Fruit fly (Drosophila melanogaster) whole organism, embryonic: ENCODE results near the gene CG33934.

Experiments used
- Bdp1 ChIP-seq: fragments of 200-800 bp; sonication (Bioruptor generic); optimal IDR thresholded peaks from 3 replicates; lab custom pipeline; 2016; ENCODE audit warnings: missing biosample characterization, missing genetic modification characterization
- Blimp-1 ChIP-seq: fragments of 200-800 bp; sonication (Bioruptor generic); optimal IDR thresholded peaks from 3 replicates; lab custom pipeline; 2018; ENCODE audit warnings: missing biosample characterization, missing genetic modification characterization, mild to moderate bottlenecking, moderate library complexity, missing genetic modification reagents
- CG11723 ChIP-seq: fragments of 200-800 bp; sonication (Bioruptor generic); optimal IDR thresholded peaks from 2 replicates; lab custom pipeline; 2017; ENCODE audit warnings: missing biosample characterization, mild to moderate bottlenecking, missing genetic modification characterization
- CG13775 ChIP-seq: fragments of 200-800 bp; sonication (Bioruptor generic); optimal IDR thresholded peaks from 3 replicates; lab custom pipeline; 2017; ENCODE audit warnings: missing biosample characterization, mild to moderate bottlenecking, missing genetic modification characterization
- CG13894 ChIP-seq: fragments of 200-800 bp; sonication (Bioruptor generic); optimal IDR thresholded peaks from 3 replicates; lab custom pipeline; 2018; ENCODE audit warnings: missing biosample characterization, mild to moderate bottlenecking, missing genetic modification characterization, moderate library complexity
- CG14050 ChIP-seq: fragments of 200-800 bp; sonication (Bioruptor generic); IDR thresholded peaks from 3 replicates; pipeline ENCODE4 v1.3.6; 2022; ENCODE audit warnings: missing biosample characterization, missing genetic modification characterization
- CG1602 ChIP-seq: fragments of 200-800 bp; sonication (Bioruptor generic); optimal IDR thresholded peaks from 3 replicates; lab custom pipeline; 2016; ENCODE audit warnings: missing biosample characterization, missing genetic modification characterization
- CG17328 ChIP-seq: fragments of 200-800 bp; sonication (Bioruptor generic); IDR thresholded peaks from 2 replicates; pipeline ENCODE4 v1.3.6; 2022; ENCODE audit warnings: missing biosample characterization, missing genetic modification characterization
- CG18599 ChIP-seq: fragments of 200-800 bp; sonication (Bioruptor generic); optimal IDR thresholded peaks from 3 replicates; lab custom pipeline; 2017; ENCODE audit warnings: missing biosample characterization, missing genetic modification characterization, mild to moderate bottlenecking, moderate library complexity, missing genetic modification reagents
- CG4730 ChIP-seq: fragments of 200-800 bp; sonication (Bioruptor generic); IDR thresholded peaks from 2 replicates; pipeline ENCODE4 v1.3.6; 2022; ENCODE audit warnings: missing biosample characterization, missing genetic modification characterization
- CG6254 ChIP-seq: fragments of 200-800 bp; sonication (Bioruptor generic); optimal IDR thresholded peaks from 3 replicates; lab custom pipeline; 2017; ENCODE audit warnings: mild to moderate bottlenecking, missing biosample characterization, missing genetic modification reagents, missing genetic modification characterization
- CG8281 ChIP-seq: fragments of 200-800 bp; sonication (Bioruptor generic); optimal IDR thresholded peaks from 2 replicates; lab custom pipeline; 2018; ENCODE audit warnings: missing biosample characterization, mild to moderate bottlenecking, missing genetic modification characterization, moderate library complexity
- CG9609 ChIP-seq: fragments of 200-800 bp; sonication (Bioruptor generic); optimal IDR thresholded peaks from 3 replicates; lab custom pipeline; 2016; ENCODE audit warnings: missing biosample characterization, missing genetic modification characterization
- CoRest ChIP-seq: fragments of 200-800 bp; sonication (Bioruptor generic); optimal IDR thresholded peaks from 3 replicates; lab custom pipeline; 2018; ENCODE audit warnings: missing biosample characterization, mild to moderate bottlenecking, missing genetic modification characterization, moderate library complexity
- D19A ChIP-seq: fragments of 200-800 bp; optimal IDR thresholded peaks from 3 replicates; lab custom pipeline; 2019; ENCODE audit warnings: missing biosample characterization, mild to moderate bottlenecking, missing genetic modification characterization, moderate library complexity
- Dad ChIP-seq: fragments of 200-800 bp; sonication (Bioruptor generic); optimal IDR thresholded peaks from 3 replicates; lab custom pipeline; 2016; ENCODE audit warnings: missing biosample characterization, missing genetic modification characterization
- E2f1 ChIP-seq: fragments of 200-800 bp; sonication (Bioruptor generic); IDR thresholded peaks from 2 replicates; pipeline ENCODE4 v1.3.6; 2022; ENCODE audit warnings: missing biosample characterization, missing genetic modification characterization
- Hand ChIP-seq: fragments of 200-800 bp; sonication (Bioruptor generic); optimal IDR thresholded peaks from 2 replicates; lab custom pipeline; 2017; ENCODE audit warnings: mild to moderate bottlenecking, missing biosample characterization, missing genetic modification reagents, missing genetic modification characterization
- Hr78 ChIP-seq, 2 experiments: fragments of 200-800 bp in 1 of 2; fragments of >200 bp in 1 of 2; sonication (Bioruptor generic) in 1 of 2; optimal IDR thresholded peaks; 2 replicates each; lab custom pipeline; 2017 to 2019; ENCODE audit warnings: missing biosample characterization in 2 of 2, missing genetic modification characterization in 2 of 2, mild to moderate bottlenecking in 1 of 2, moderate library complexity in 1 of 2
- Hsf ChIP-seq: fragments of 200-800 bp; sonication (Bioruptor generic); optimal IDR thresholded peaks from 3 replicates; lab custom pipeline; 2016; ENCODE audit warnings: missing biosample characterization, missing genetic modification characterization
- NC2β ChIP-seq: fragments of 200-800 bp; sonication (Bioruptor generic); optimal IDR thresholded peaks from 2 replicates; lab custom pipeline; 2016; ENCODE audit warnings: missing biosample characterization, missing genetic modification characterization
- Optix ChIP-seq: fragments of 200-800 bp; sonication (Bioruptor generic); IDR thresholded peaks from 3 replicates; pipeline ENCODE4 v1.3.6; 2022; ENCODE audit warnings: missing biosample characterization, missing genetic modification characterization
- Rx ChIP-seq: fragments of 200-800 bp; sonication (Bioruptor generic); IDR thresholded peaks from 2 replicates; pipeline ENCODE4 v1.3.6; 2022; ENCODE audit warnings: missing biosample characterization, missing genetic modification characterization
- Stat92E ChIP-seq, 3 experiments: fragments of >200 bp in 2 of 3; fragments of 200-800 bp in 1 of 3; sonication (Bioruptor generic) in 1 of 3; optimal IDR thresholded peaks; 2 replicates each; lab custom pipeline; 2017 to 2019; ENCODE audit warnings: missing biosample characterization in 3 of 3, missing genetic modification characterization in 3 of 3, mild to moderate bottlenecking in 1 of 3, moderate library complexity in 1 of 3
- Taf1 ChIP-seq: fragments of 200-800 bp; sonication (Bioruptor generic); IDR thresholded peaks from 2 replicates; pipeline ENCODE4 v1.3.6; 2022; ENCODE audit warnings: missing biosample characterization, missing genetic modification characterization
- Xrp1 ChIP-seq: fragments of 200-800 bp; sonication (Bioruptor generic); IDR thresholded peaks from 2 replicates; pipeline ENCODE4 v1.3.6; 2022; ENCODE audit warnings: missing biosample characterization, missing genetic modification characterization
- aop ChIP-seq: fragments of 200-800 bp; sonication (Bioruptor generic); IDR thresholded peaks from 2 replicates; pipeline ENCODE4 v1.3.6; 2022; ENCODE audit warnings: missing biosample characterization, missing genetic modification characterization
- bab2 ChIP-seq: fragments of 200-800 bp; sonication (Bioruptor generic); optimal IDR thresholded peaks from 2 replicates; lab custom pipeline; 2016; ENCODE audit warnings: missing biosample characterization, missing genetic modification characterization
- bigmax ChIP-seq: fragments of 200-800 bp; sonication (Bioruptor generic); optimal IDR thresholded peaks from 2 replicates; lab custom pipeline; 2018; ENCODE audit warnings: missing biosample characterization, mild to moderate bottlenecking, missing genetic modification characterization
- cato ChIP-seq: fragments of 200-800 bp; sonication (Bioruptor generic); optimal IDR thresholded peaks from 2 replicates; lab custom pipeline; 2016; ENCODE audit warnings: missing biosample characterization, missing genetic modification characterization, borderline replicate concordance
- croc ChIP-seq: fragments of 200-800 bp; sonication (Bioruptor generic); conservative IDR thresholded peaks from 3 replicates; pipeline ENCODE4 v1.3.6; 2022; ENCODE audit warnings: missing biosample characterization, missing genetic modification characterization
- danr ChIP-seq: fragments of 200-800 bp; sonication (Bioruptor generic); IDR thresholded peaks from 2 replicates; pipeline ENCODE4 v1.3.6; 2022; ENCODE audit warnings: missing biosample characterization, missing genetic modification characterization
- dati ChIP-seq: fragments of 200-800 bp; sonication (Bioruptor generic); IDR thresholded peaks from 2 replicates; pipeline ENCODE4 v1.3.6; 2022; ENCODE audit warnings: missing biosample characterization, missing genetic modification characterization
- emc ChIP-seq: fragments of 200-800 bp; sonication (Bioruptor generic); optimal IDR thresholded peaks from 2 replicates; lab custom pipeline; 2016; ENCODE audit warnings: missing biosample characterization, missing genetic modification characterization
- eve ChIP-seq, 2 experiments: fragments of >200 bp; optimal IDR thresholded peaks; 2 replicates each; lab custom pipeline; 2017; ENCODE audit warnings: missing biosample characterization in 2 of 2, missing genetic modification characterization in 2 of 2
- ftz-f1 ChIP-seq: fragments of 200-800 bp; sonication (Bioruptor generic); optimal IDR thresholded peaks from 2 replicates; lab custom pipeline; 2016; ENCODE audit warnings: missing biosample characterization, missing genetic modification characterization
- h ChIP-seq: fragments of >200 bp; optimal IDR thresholded peaks from 2 replicates; lab custom pipeline; 2017
- hth ChIP-seq: fragments of >200 bp; optimal IDR thresholded peaks from 2 replicates; lab custom pipeline; 2017; ENCODE audit warnings: inconsistent platforms
- jing ChIP-seq: fragments of 200-800 bp; sonication (Bioruptor generic); optimal IDR thresholded peaks from 2 replicates; lab custom pipeline; 2018; ENCODE audit warnings: missing biosample characterization, mild to moderate bottlenecking, missing genetic modification characterization
- kah ChIP-seq: fragments of 200-800 bp; sonication (Bioruptor generic); optimal IDR thresholded peaks from 2 replicates; lab custom pipeline; 2018; ENCODE audit warnings: missing biosample characterization, mild to moderate bottlenecking, missing genetic modification characterization
- luna ChIP-seq: fragments of 200-800 bp; sonication (Bioruptor generic); optimal IDR thresholded peaks from 2 replicates; lab custom pipeline; 2016; ENCODE audit warnings: missing biosample characterization, missing genetic modification characterization
- mld ChIP-seq: fragments of 200-800 bp; sonication (Bioruptor generic); IDR thresholded peaks from 3 replicates; pipeline ENCODE4 v1.3.6; 2022; ENCODE audit warnings: missing biosample characterization, missing genetic modification characterization; ENCODE audit not compliant: partially characterized antibody
- phol ChIP-seq: fragments of 200-800 bp; sonication (Bioruptor generic); optimal IDR thresholded peaks from 3 replicates; lab custom pipeline; 2018; ENCODE audit warnings: missing biosample characterization, mild to moderate bottlenecking, missing genetic modification characterization, moderate library complexity
- pnt ChIP-seq: fragments of 200-800 bp; sonication (Bioruptor generic); optimal IDR thresholded peaks from 3 replicates; lab custom pipeline; 2016; ENCODE audit warnings: missing biosample characterization, missing genetic modification characterization
- sc ChIP-seq, 3 experiments: fragments of >200 bp in 2 of 3; fragments of 200-800 bp in 1 of 3; sonication (Bioruptor generic) in 1 of 3; optimal IDR thresholded peaks; 2 replicates in 2 of 3; 3 replicates in 1 of 3; lab custom pipeline; 2017; ENCODE audit warnings: mild to moderate bottlenecking in 1 of 3, missing biosample characterization in 1 of 3, missing genetic modification characterization in 1 of 3, missing genetic modification reagents in 1 of 3
- seq ChIP-seq: fragments of 200-800 bp; sonication (Bioruptor generic); IDR thresholded peaks from 2 replicates; pipeline ENCODE4 v1.3.6; 2022; ENCODE audit warnings: missing biosample characterization, missing genetic modification characterization
- slp2 ChIP-seq: fragments of 200-800 bp; sonication (Bioruptor generic); optimal IDR thresholded peaks from 2 replicates; lab custom pipeline; 2016; ENCODE audit warnings: missing biosample characterization, missing genetic modification characterization
- sqz ChIP-seq: fragments of 200-800 bp; sonication (Bioruptor generic); optimal IDR thresholded peaks from 3 replicates; lab custom pipeline; 2018; ENCODE audit warnings: missing biosample characterization, mild to moderate bottlenecking, missing genetic modification characterization
- z ChIP-seq: fragments of 200-800 bp; sonication (Bioruptor generic); IDR thresholded peaks from 3 replicates; pipeline ENCODE4 v1.3.6; 2022; ENCODE audit warnings: missing biosample characterization, missing genetic modification characterization
- zf30C ChIP-seq: fragments of 200-800 bp; sonication (Bioruptor generic); optimal IDR thresholded peaks from 3 replicates; lab custom pipeline; 2018; ENCODE audit warnings: missing biosample characterization, mild to moderate bottlenecking, missing genetic modification characterization
- zfh2 ChIP-seq: fragments of 200-800 bp; sonication (Bioruptor generic); optimal IDR thresholded peaks from 2 replicates; lab custom pipeline; 2016; ENCODE audit warnings: missing biosample characterization, missing genetic modification characterization

Gene CG33934

DNA sequence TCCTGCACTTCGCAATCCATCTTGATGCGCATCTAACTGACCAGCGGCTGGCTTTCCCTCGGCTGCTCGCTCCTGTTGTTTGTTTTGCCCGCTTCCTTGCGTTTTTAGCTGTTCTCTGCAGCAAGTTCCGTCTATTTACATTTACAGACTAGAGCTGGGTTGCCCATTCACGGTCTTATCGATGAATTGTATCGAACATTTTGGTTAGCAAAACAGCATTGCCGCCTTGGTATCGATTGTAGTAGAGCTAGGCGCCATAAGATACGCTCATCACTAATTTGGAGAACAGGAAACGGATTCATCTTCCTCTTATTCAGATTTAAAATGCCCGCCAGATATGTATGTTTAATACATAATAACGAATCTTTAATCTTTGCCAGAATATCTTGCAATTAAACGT lies 6.7 kb upstream of the CG33934 start, which contains the start of gene Regnase-1 (continued):
- peak; percentile 88 for TF ChIP-seq Hand (GFP tag; lab: Kevin White, UChicago)
- peak; percentile 93 for TF ChIP-seq CG18599 (GFP tag; lab: Kevin White, UChicago)
- TF ChIP-seq Hsf (GFP tag; lab: Kevin White, UChicago), result peak; percentile 91
- TF ChIP-seq CG8281, result peak; percentile 77
- TF ChIP-seq emc (GFP tag; lab: Kevin White, UChicago), result peak; percentile 87
- TF ChIP-seq zf30C (GFP tag; lab: Kevin White, UChicago), result peak; percentile 32
- peak; percentile 11 for TF ChIP-seq pnt (GFP tag; lab: Kevin White, UChicago)
- TF ChIP-seq jing (GFP tag; lab: Kevin White, UChicago), result peak; percentile 55
- TF ChIP-seq sc (optimal IDR thresholded peaks at IDR 0.05; lab: Kevin White, UChicago), result no peak
- TF ChIP-seq sc (GFP tag; optimal IDR thresholded peaks at IDR 0.05; lab: Kevin White, UChicago), result peak; percentile 89
- peak; percentile 68 for TF ChIP-seq CG1602 (GFP tag; lab: Kevin White, UChicago)
- peak; percentile 86 for TF ChIP-seq bigmax
- TF ChIP-seq ftz-f1, result no peak
- TF ChIP-seq Xrp1, result peak; percentile 68
- TF ChIP-seq h (lab: Kevin White, UChicago), result no peak
- TF ChIP-seq CG17328 (GFP tag; lab: Robert Waterston, UW), result peak; percentile 95
- peak; percentile 53; the same call in 1 of the 2 replicates for TF ChIP-seq Taf1 (GFP tag; lab: Robert Waterston, UW)
- peak; percentile 73 for TF ChIP-seq CG4730 (GFP tag; lab: Robert Waterston, UW)
- TF ChIP-seq mld (GFP tag; lab: Robert Waterston, UW), result peak; percentile 73
- TF ChIP-seq sqz (GFP tag; lab: Kevin White, UChicago), result peak; percentile 92
- TF ChIP-seq seq (GFP tag; lab: Robert Waterston, UW), result peak; percentile 73; the same call in 1 of the 2 replicates
- peak; percentile 85 for TF ChIP-seq zfh2 (GFP tag; lab: Kevin White, UChicago)
- peak; percentile 95 for TF ChIP-seq NC2β (GFP tag; lab: Kevin White, UChicago)
- TF ChIP-seq Optix, result peak; percentile 84
- peak; percentile 96 for TF ChIP-seq kah
- TF ChIP-seq CG6254 (GFP tag; lab: Kevin White, UChicago), result peak; percentile 93
- peak; percentile 74 for TF ChIP-seq cato
- TF ChIP-seq CG9609 (GFP tag; lab: Kevin White, UChicago), result peak; percentile 79
- TF ChIP-seq Blimp-1, result peak; percentile 79
- peak; percentile 81 for TF ChIP-seq Bdp1
- no peak for TF ChIP-seq hth (lab: Kevin White, UChicago)
- peak; percentile 89 for TF ChIP-seq CG11723
- no peak for TF ChIP-seq Hr78 (GFP tag; optimal IDR thresholded peaks at IDR 0.05; lab: Kevin White, UChicago)
- peak; percentile 57; the same call in 1 of the 3 replicates for TF ChIP-seq z
- peak; percentile 80 for TF ChIP-seq dati (GFP tag; lab: Robert Waterston, UW)
- peak; percentile 90 for TF ChIP-seq E2f1 (GFP tag; lab: Robert Waterston, UW)
- TF ChIP-seq slp2 (GFP tag; lab: Kevin White, UChicago), result peak; percentile 87
- no peak for TF ChIP-seq eve (GFP tag; optimal IDR thresholded peaks at IDR 0.05; lab: Kevin White, UChicago)
- no peak for TF ChIP-seq D19A (tag; lab: Kevin White, UChicago)
- TF ChIP-seq Dad (GFP tag; lab: Kevin White, UChicago), result peak; percentile 92
- TF ChIP-seq CoRest (tag; lab: Kevin White, UChicago), result peak; percentile 93
- TF ChIP-seq danr (GFP tag; lab: Robert Waterston, UW), result peak; percentile 35; the same call in 1 of the 2 replicates
- TF ChIP-seq CG13775 (GFP tag; lab: Kevin White, UChicago), result peak; percentile 95
- peak; percentile 84 for TF ChIP-seq Rx
- TF ChIP-seq luna (GFP tag; lab: Kevin White, UChicago), result peak; percentile 89
- TF ChIP-seq CG13894, result peak; percentile 92
- peak; percentile 95 for TF ChIP-seq phol
- peak; percentile 66 for TF ChIP-seq croc
- no peak for TF ChIP-seq aop (GFP tag; lab: Robert Waterston, UW)
- peak; percentile 73 for TF ChIP-seq bab2 (GFP tag; lab: Kevin White, UChicago)
- TF ChIP-seq CG14050 (GFP tag; lab: Robert Waterston, UW), result peak; percentile 65; the same call in 2 of the 3 replicates
- TF ChIP-seq Stat92E (GFP tag; optimal IDR thresholded peaks at IDR 0.05; lab: Kevin White, UChicago), result no peak
